Fruit fly (Drosophila melanogaster) whole organism, prepupa: Measurements from ENCODE around the gene unc-119.

Experiments used
- Blimp-1 ChIP-seq: fragments of 200-800 bp; sonication (Bioruptor generic); optimal IDR thresholded peaks from 3 replicates; lab custom pipeline; 2017; ENCODE audit warnings: missing biosample characterization, missing genetic modification characterization, mild to moderate bottlenecking, moderate library complexity, missing genetic modification reagents
- CG10631 ChIP-seq: fragments of 200-800 bp; sonication (Bioruptor generic); optimal IDR thresholded peaks from 2 replicates; lab custom pipeline; 2016; ENCODE audit warnings: missing biosample characterization, missing genetic modification characterization
- CG10669 ChIP-seq: fragments of 200-800 bp; sonication (Bioruptor generic); optimal IDR thresholded peaks from 3 replicates; lab custom pipeline; 2018; ENCODE audit warnings: missing biosample characterization, mild to moderate bottlenecking, missing genetic modification characterization, moderate library complexity
- CG11294 ChIP-seq: fragments of 200-800 bp; sonication (Bioruptor generic); IDR thresholded peaks from 2 replicates; pipeline ENCODE4 v1.3.6; 2022; ENCODE audit warnings: missing biosample characterization, missing genetic modification characterization
- CG11762 ChIP-seq: fragments of 200-800 bp; sonication (Bioruptor generic); optimal IDR thresholded peaks from 3 replicates; lab custom pipeline; 2016; ENCODE audit warnings: missing biosample characterization, missing genetic modification characterization; ENCODE audit not compliant: insufficient read depth
- CG1621 ChIP-seq: fragments of 200-800 bp; sonication (Bioruptor generic); optimal IDR thresholded peaks from 3 replicates; lab custom pipeline; 2018; ENCODE audit warnings: missing biosample characterization, mild to moderate bottlenecking, missing genetic modification characterization
- CG16779 ChIP-seq: fragments of 200-800 bp; sonication (Bioruptor generic); optimal IDR thresholded peaks from 3 replicates; lab custom pipeline; 2017; ENCODE audit warnings: missing biosample characterization, mild to moderate bottlenecking, missing genetic modification characterization
- CG3032 ChIP-seq: fragments of 200-800 bp; optimal IDR thresholded peaks from 2 replicates; lab custom pipeline; 2019; ENCODE audit warnings: missing biosample characterization, mild to moderate bottlenecking, missing genetic modification characterization, moderate library complexity
- CG31627 ChIP-seq: fragments of 200-800 bp; sonication (Bioruptor generic); optimal IDR thresholded peaks from 3 replicates; lab custom pipeline; 2016; ENCODE audit warnings: missing biosample characterization, missing genetic modification characterization
- CG32006 ChIP-seq: fragments of 200-800 bp; sonication (Bioruptor generic); optimal IDR thresholded peaks from 3 replicates; lab custom pipeline; 2017; ENCODE audit warnings: missing biosample characterization, mild to moderate bottlenecking, missing genetic modification characterization
- CG34406 ChIP-seq: fragments of 200-800 bp; sonication (Bioruptor generic); optimal IDR thresholded peaks from 3 replicates; lab custom pipeline; 2016; ENCODE audit warnings: missing biosample characterization, missing genetic modification characterization
- CG3919 ChIP-seq: fragments of 200-800 bp; sonication (Bioruptor generic); optimal IDR thresholded peaks from 3 replicates; lab custom pipeline; 2016; ENCODE audit warnings: missing biosample characterization, missing genetic modification characterization
- CG4318 ChIP-seq: fragments of 200-800 bp; sonication (Bioruptor generic); optimal IDR thresholded peaks from 3 replicates; lab custom pipeline; 2017; ENCODE audit warnings: missing biosample characterization, mild to moderate bottlenecking, missing genetic modification characterization
- CG6163 ChIP-seq: fragments of 200-800 bp; sonication (Bioruptor generic); IDR thresholded peaks from 3 replicates; pipeline ENCODE4 v1.3.6; 2022; ENCODE audit warnings: missing biosample characterization, missing genetic modification characterization
- CG6276 ChIP-seq: fragments of 200-800 bp; sonication (Bioruptor generic); optimal IDR thresholded peaks from 2 replicates; lab custom pipeline; 2017; ENCODE audit warnings: missing biosample characterization, mild to moderate bottlenecking, missing genetic modification characterization
- CG6792 ChIP-seq: fragments of 200-800 bp; sonication (Bioruptor generic); optimal IDR thresholded peaks from 3 replicates; lab custom pipeline; 2016; ENCODE audit warnings: missing biosample characterization, missing genetic modification characterization
- CG6854 ChIP-seq: fragments of 200-800 bp; sonication (Bioruptor generic); optimal IDR thresholded peaks from 2 replicates; lab custom pipeline; 2017; ENCODE audit warnings: missing biosample characterization, mild to moderate bottlenecking, missing genetic modification characterization
- CG7368 ChIP-seq: fragments of 200-800 bp; sonication (Bioruptor generic); optimal IDR thresholded peaks from 3 replicates; lab custom pipeline; 2016; ENCODE audit warnings: missing biosample characterization, missing genetic modification characterization
- CG8119 ChIP-seq: fragments of 200-800 bp; sonication (Bioruptor generic); IDR thresholded peaks from 3 replicates; pipeline ENCODE4 v1.3.6; 2022; ENCODE audit warnings: missing biosample characterization, missing genetic modification characterization
- CG8319 ChIP-seq: fragments of 200-800 bp; sonication (Bioruptor generic); optimal IDR thresholded peaks from 3 replicates; lab custom pipeline; 2016; ENCODE audit warnings: missing biosample characterization, missing genetic modification characterization
- CG9139 ChIP-seq: fragments of 200-800 bp; sonication (Bioruptor generic); optimal IDR thresholded peaks from 3 replicates; lab custom pipeline; 2017; ENCODE audit warnings: missing biosample characterization, mild to moderate bottlenecking, missing genetic modification characterization
- Eip75B ChIP-seq: fragments of 200-800 bp; sonication (Bioruptor generic); optimal IDR thresholded peaks from 3 replicates; lab custom pipeline; 2016; ENCODE audit warnings: missing biosample characterization, missing genetic modification characterization
- Eip93F ChIP-seq: fragments of 200-800 bp; sonication (Bioruptor generic); optimal IDR thresholded peaks from 2 replicates; lab custom pipeline; 2016; ENCODE audit warnings: missing biosample characterization, mild to moderate bottlenecking, missing genetic modification characterization
- Gug ChIP-seq: fragments of 200-800 bp; sonication (Bioruptor generic); IDR thresholded peaks from 2 replicates; pipeline ENCODE4 v1.3.6; 2022; ENCODE audit warnings: missing biosample characterization, missing genetic modification characterization
- Hr39 ChIP-seq: fragments of 200-800 bp; sonication (Bioruptor generic); optimal IDR thresholded peaks from 2 replicates; lab custom pipeline; 2016; ENCODE audit warnings: missing biosample characterization, missing genetic modification characterization
- Hr4 ChIP-seq: fragments of 200-800 bp; sonication (Bioruptor generic); optimal IDR thresholded peaks from 3 replicates; lab custom pipeline; 2016; ENCODE audit warnings: missing biosample characterization, missing genetic modification characterization
- Lpt ChIP-seq: fragments of 200-800 bp; sonication (Bioruptor generic); optimal IDR thresholded peaks from 3 replicates; lab custom pipeline; 2016; ENCODE audit warnings: missing biosample characterization, missing genetic modification characterization
- Met ChIP-seq: fragments of 200-800 bp; sonication (Bioruptor generic); optimal IDR thresholded peaks from 3 replicates; lab custom pipeline; 2016; ENCODE audit warnings: missing biosample characterization, missing genetic modification characterization
- OdsH ChIP-seq: fragments of 200-800 bp; sonication (Bioruptor generic); optimal IDR thresholded peaks from 3 replicates; lab custom pipeline; 2016; ENCODE audit warnings: missing biosample characterization, missing genetic modification characterization
- Smox ChIP-seq: fragments of 200-800 bp; sonication (Bioruptor generic); optimal IDR thresholded peaks from 3 replicates; lab custom pipeline; 2016; ENCODE audit warnings: missing biosample characterization, missing genetic modification characterization
- Sox14 ChIP-seq: fragments of 200-800 bp; sonication (Bioruptor generic); optimal IDR thresholded peaks from 3 replicates; lab custom pipeline; 2016; ENCODE audit warnings: missing biosample characterization, missing genetic modification characterization
- acj6 ChIP-seq: fragments of 200-800 bp; sonication (Bioruptor generic); optimal IDR thresholded peaks from 3 replicates; lab custom pipeline; 2016; ENCODE audit warnings: missing biosample characterization, missing genetic modification characterization
- dac ChIP-seq: fragments of 200-800 bp; sonication (Bioruptor generic); optimal IDR thresholded peaks from 2 replicates; lab custom pipeline; 2017; ENCODE audit warnings: missing biosample characterization, mild to moderate bottlenecking, missing genetic modification characterization
- dsx ChIP-seq: fragments of 200-800 bp; optimal IDR thresholded peaks from 3 replicates; lab custom pipeline; 2019; ENCODE audit warnings: missing biosample characterization, mild to moderate bottlenecking, missing genetic modification characterization, moderate library complexity; ENCODE audit not compliant: poor library complexity, severe bottlenecking
- eg ChIP-seq: fragments of 200-800 bp; sonication (Bioruptor generic); IDR thresholded peaks from 3 replicates; pipeline ENCODE4 v1.3.6; 2022; ENCODE audit warnings: missing biosample characterization, missing genetic modification characterization
- esn ChIP-seq: fragments of 200-800 bp; sonication (Bioruptor generic); optimal IDR thresholded peaks from 2 replicates; lab custom pipeline; 2016; ENCODE audit warnings: missing biosample characterization, mild to moderate bottlenecking, missing genetic modification characterization, moderate library complexity
- fd59A ChIP-seq: fragments of 200-800 bp; sonication (Bioruptor generic); optimal IDR thresholded peaks from 2 replicates; lab custom pipeline; 2017; ENCODE audit warnings: missing biosample characterization, mild to moderate bottlenecking, missing genetic modification characterization, missing genetic modification reagents
- lz ChIP-seq: fragments of 200-800 bp; sonication (Bioruptor generic); optimal IDR thresholded peaks from 3 replicates; lab custom pipeline; 2016; ENCODE audit warnings: missing biosample characterization, missing genetic modification characterization
- net ChIP-seq: fragments of 200-800 bp; sonication (Bioruptor generic); optimal IDR thresholded peaks from 3 replicates; lab custom pipeline; 2016; ENCODE audit warnings: missing biosample characterization, missing genetic modification characterization
- salr ChIP-seq, 2 experiments: fragments of 200-800 bp; sonication (Bioruptor generic); optimal IDR thresholded peaks; 3 replicates each; lab custom pipeline; 2016 to 2018; ENCODE audit warnings: missing biosample characterization in 2 of 2, missing genetic modification characterization in 2 of 2, mild to moderate bottlenecking in 1 of 2
- spab ChIP-seq: fragments of 200-800 bp; sonication (Bioruptor generic); optimal IDR thresholded peaks from 2 replicates; lab custom pipeline; 2017; ENCODE audit warnings: missing biosample characterization, mild to moderate bottlenecking, missing genetic modification characterization, missing genetic modification reagents
- ss ChIP-seq, 2 experiments: fragments of 200-800 bp; sonication (Bioruptor generic); optimal IDR thresholded peaks; 2 replicates in 1 of 2; 3 replicates in 1 of 2; lab custom pipeline; 2017 to 2018; ENCODE audit warnings: mild to moderate bottlenecking in 2 of 2, missing biosample characterization in 2 of 2, missing genetic modification characterization in 2 of 2, moderate library complexity in 1 of 2
- svp ChIP-seq: fragments of 200-800 bp; sonication (Bioruptor generic); peaks from one replicate; lab custom pipeline; 2016; ENCODE audit warnings: missing biosample characterization, missing genetic modification characterization
- topi ChIP-seq: fragments of 200-800 bp; sonication (Bioruptor generic); optimal IDR thresholded peaks from 3 replicates; lab custom pipeline; 2016; ENCODE audit warnings: missing biosample characterization, missing genetic modification characterization
- vri ChIP-seq: fragments of 200-800 bp; sonication (Bioruptor generic); optimal IDR thresholded peaks from 3 replicates; lab custom pipeline; 2016; ENCODE audit warnings: missing biosample characterization, mild to moderate bottlenecking, missing genetic modification characterization

The unc-119 gene

DNA sequence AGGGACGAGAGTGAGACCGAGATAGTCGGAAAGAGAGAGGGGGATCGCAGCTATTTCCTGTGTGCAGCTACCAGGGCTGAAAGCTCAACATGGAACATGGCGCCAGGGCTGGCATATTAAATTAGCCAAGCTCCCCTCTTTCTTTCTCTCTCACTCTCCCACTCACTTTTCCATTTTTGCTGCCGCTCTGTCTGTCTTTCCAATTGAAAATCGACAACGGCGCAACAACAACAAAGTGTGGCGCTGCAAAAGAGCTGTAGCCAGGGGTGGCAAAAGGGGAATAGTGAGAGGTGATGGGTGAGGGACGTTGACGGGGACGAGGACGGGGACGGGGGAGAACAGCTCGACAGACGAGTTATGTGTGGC is 9.2 kb upstream of the unc-119 start (continued):
- TF ChIP-seq CG3032 (peak; percentile 62), salr (GFP tag; optimal IDR thresholded peaks at IDR 0.05; lab: Kevin White, UChicago) (peak in 1 of 2 experiments; percentile 39), OdsH (no peak), Hr4 (GFP tag; lab: Kevin White, UChicago) (peak; percentile 15), Blimp-1 (peak; percentile 24), dac (GFP tag; lab: Kevin White, UChicago) (no peak), Hr39 (GFP tag; lab: Kevin White, UChicago) (peak; percentile 25), ss (GFP tag; optimal IDR thresholded peaks at IDR 0.05; lab: Kevin White, UChicago) (no peak), eg (GFP tag; lab: Robert Waterston, UW) (peak; percentile 44; the same call in 1 of the 3 replicates), CG6792 (GFP tag; lab: Kevin White, UChicago) (peak; percentile 13), CG4318 (GFP tag; lab: Kevin White, UChicago) (no peak), fd59A (GFP tag; lab: Kevin White, UChicago) (peak; percentile 59), CG16779 (no peak), CG6163 (GFP tag; lab: Robert Waterston, UW) (peak; percentile 63), CG8119 (GFP tag; lab: Robert Waterston, UW) (0 out of 3 replicates have a peak, but pooled peaks have one; percentile 25), vri (GFP tag; lab: Kevin White, UChicago) (no peak), CG31627 (GFP tag; lab: Kevin White, UChicago) (peak; percentile 33), CG32006 (GFP tag; lab: Kevin White, UChicago) (peak; percentile 39), CG10631 (GFP tag; lab: Kevin White, UChicago) (peak; percentile 10), lz (GFP tag; lab: Kevin White, UChicago) (peak; percentile 21), acj6 (GFP tag; lab: Kevin White, UChicago) (peak; percentile 51), CG10669 (GFP tag; lab: Kevin White, UChicago) (peak; percentile 58), CG3919 (GFP tag; lab: Kevin White, UChicago) (peak; percentile 48), svp (GFP tag; lab: Kevin White, UChicago) (no peak), esn (peak; percentile 47), CG8319 (no peak), Sox14 (GFP tag; lab: Kevin White, UChicago) (peak; percentile 27), CG11294 (GFP tag; lab: Robert Waterston, UW) (peak; percentile 28), topi (peak; percentile 19)

DNA sequence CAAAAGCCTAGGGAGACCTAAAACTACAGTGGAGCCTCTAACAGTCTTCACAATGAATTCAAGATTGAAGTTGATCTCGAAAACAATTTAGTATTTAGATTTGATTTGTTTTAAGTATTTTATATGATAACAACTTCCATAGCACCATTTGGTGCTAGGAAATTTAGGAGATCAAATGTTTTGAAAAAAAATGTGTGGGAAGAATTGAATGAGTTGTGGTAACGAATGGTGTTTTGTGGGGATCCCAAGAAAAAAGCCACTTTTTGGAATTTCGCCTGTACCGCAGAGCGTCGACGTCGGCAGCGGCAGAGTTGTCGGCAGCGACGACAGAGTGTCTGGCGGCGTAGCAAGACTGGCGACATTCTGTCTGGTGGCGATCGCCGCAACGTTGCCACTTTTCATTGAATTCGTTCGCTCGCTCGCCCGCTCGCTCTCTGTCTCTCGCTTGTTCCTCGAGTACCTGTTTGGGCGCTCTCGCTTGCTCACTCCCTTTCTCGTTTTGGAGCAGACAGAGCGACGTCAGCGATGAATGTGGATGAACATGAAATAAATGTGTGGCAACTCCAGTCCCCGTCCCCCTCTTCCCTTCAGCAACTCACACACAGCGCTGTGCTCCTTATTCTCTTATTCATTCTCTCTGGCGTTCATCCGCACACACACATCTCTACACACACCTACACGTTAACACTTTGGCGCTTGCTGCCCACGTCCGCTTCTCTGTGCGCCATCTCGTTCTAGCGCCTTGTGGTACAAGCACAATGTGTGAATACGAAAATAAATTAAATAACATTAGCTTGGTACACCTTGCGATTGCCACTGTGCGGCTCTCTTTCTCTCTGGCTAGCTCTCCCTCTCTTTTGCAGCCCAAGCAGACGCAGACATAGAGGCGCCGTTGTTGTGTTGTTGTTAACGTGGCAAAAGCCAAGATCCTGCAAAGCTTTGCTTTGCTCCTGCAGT is 8.6 kb upstream of the unc-119 start:
- TF ChIP-seq CG34406 (GFP tag; lab: Kevin White, UChicago) (peak; percentile 56), CG1621 (tag; lab: Kevin White, UChicago) (peak; percentile 30), topi (peak; percentile 68), dsx (no peak), CG11294 (GFP tag; lab: Robert Waterston, UW) (peak; percentile 8), CG4318 (GFP tag; lab: Kevin White, UChicago) (peak; percentile 52), ss (GFP tag; optimal IDR thresholded peaks at IDR 0.05; lab: Kevin White, UChicago) (peak in 1 of 2 experiments; percentile 45), CG7368 (peak; percentile 21), CG9139 (GFP tag; lab: Kevin White, UChicago) (no peak), Eip75B (GFP tag; lab: Kevin White, UChicago) (peak; percentile 31), net (GFP tag; lab: Kevin White, UChicago) (peak; percentile 60), CG6854 (GFP tag; lab: Kevin White, UChicago) (no peak), Smox (peak; percentile 54), acj6 (GFP tag; lab: Kevin White, UChicago) (peak; percentile 77), CG8319 (peak; percentile 64), salr (GFP tag; optimal IDR thresholded peaks at IDR 0.05; lab: Kevin White, UChicago) (peak; percentile 10 to 19), Met (GFP tag; lab: Kevin White, UChicago) (peak; percentile 63), CG10631 (GFP tag; lab: Kevin White, UChicago) (peak; percentile 57), spab (GFP tag; lab: Kevin White, UChicago) (peak; percentile 39), Hr4 (GFP tag; lab: Kevin White, UChicago) (peak; percentile 67), CG11762 (GFP tag; lab: Kevin White, UChicago) (peak; percentile 45), Gug (GFP tag; lab: Robert Waterston, UW) (no peak), Eip93F (GFP tag; lab: Kevin White, UChicago) (no peak), CG32006 (GFP tag; lab: Kevin White, UChicago) (peak; percentile 75), Lpt (no peak), esn (peak; percentile 67), CG6276 (GFP tag; lab: Kevin White, UChicago) (peak; percentile 69), Sox14 (GFP tag; lab: Kevin White, UChicago) (peak; percentile 40), CG3919 (GFP tag; lab: Kevin White, UChicago) (peak; percentile 67), CG8119 (GFP tag; lab: Robert Waterston, UW) (peak; percentile 81), vri (GFP tag; lab: Kevin White, UChicago) (peak; percentile 81), Blimp-1 (no peak)
